Worm (Caenorhabditis elegans) whole organism, L4 larva: ENCODE data around the gene R02F2.7.

Experiments used
- ceh-82 ChIP-seq: sonication (generic microtip); optimal IDR thresholded peaks from 2 replicates; lab custom pipeline; 2017; ENCODE audit warnings: missing biosample characterization, missing genetic modification characterization
- fos-1 ChIP-seq: fragments of 150-350 bp; optimal IDR thresholded peaks from 2 replicates; lab custom pipeline; 2014; ENCODE audit warnings: missing biosample characterization, missing genetic modification characterization
- gei-8 ChIP-seq: fragments of 200-800 bp; sonication (Bioruptor generic); optimal IDR thresholded peaks from 2 replicates; lab custom pipeline; 2018; ENCODE audit warnings: mild to moderate bottlenecking, missing genetic modification characterization, missing compliant biosample characterization
- lin-13 ChIP-seq: fragments of 150-350 bp; optimal IDR thresholded peaks from 2 replicates; lab custom pipeline; 2014; ENCODE audit warnings: missing biosample characterization, missing genetic modification reagents, missing genetic modification characterization
- lin-39 ChIP-seq: fragments of 150-350 bp; optimal IDR thresholded peaks from 2 replicates; lab custom pipeline; 2014; ENCODE audit warnings: missing biosample characterization, missing genetic modification reagents, missing genetic modification characterization
- lir-3 ChIP-seq: sonication (generic microtip); optimal IDR thresholded peaks from 2 replicates; lab custom pipeline; 2016; ENCODE audit warnings: mild to moderate bottlenecking, missing genetic modification characterization, missing compliant biosample characterization
- nhr-237 ChIP-seq: sonication (generic microtip); optimal IDR thresholded peaks from 2 replicates; lab custom pipeline; 2017; ENCODE audit warnings: missing biosample characterization, missing genetic modification characterization
- nhr-25 ChIP-seq: sonication (generic microtip); optimal IDR thresholded peaks from 2 replicates; lab custom pipeline; 2017; ENCODE audit warnings: missing genetic modification characterization, mild to moderate bottlenecking, missing compliant biosample characterization, antibody characterized with exemption, moderate library complexity, borderline replicate concordance; ENCODE audit not compliant: insufficient read depth
- skn-1 ChIP-seq: fragments of 150-350 bp; optimal IDR thresholded peaks from 2 replicates; lab custom pipeline; 2014; ENCODE audit warnings: missing biosample characterization, missing genetic modification characterization
- tag-97 ChIP-seq: fragments of 200-800 bp; sonication (Bioruptor generic); IDR thresholded peaks from 2 replicates; pipeline ENCODE4 v1.3.6; 2022; ENCODE audit warnings: missing genetic modification characterization, missing compliant biosample characterization

DNA sequence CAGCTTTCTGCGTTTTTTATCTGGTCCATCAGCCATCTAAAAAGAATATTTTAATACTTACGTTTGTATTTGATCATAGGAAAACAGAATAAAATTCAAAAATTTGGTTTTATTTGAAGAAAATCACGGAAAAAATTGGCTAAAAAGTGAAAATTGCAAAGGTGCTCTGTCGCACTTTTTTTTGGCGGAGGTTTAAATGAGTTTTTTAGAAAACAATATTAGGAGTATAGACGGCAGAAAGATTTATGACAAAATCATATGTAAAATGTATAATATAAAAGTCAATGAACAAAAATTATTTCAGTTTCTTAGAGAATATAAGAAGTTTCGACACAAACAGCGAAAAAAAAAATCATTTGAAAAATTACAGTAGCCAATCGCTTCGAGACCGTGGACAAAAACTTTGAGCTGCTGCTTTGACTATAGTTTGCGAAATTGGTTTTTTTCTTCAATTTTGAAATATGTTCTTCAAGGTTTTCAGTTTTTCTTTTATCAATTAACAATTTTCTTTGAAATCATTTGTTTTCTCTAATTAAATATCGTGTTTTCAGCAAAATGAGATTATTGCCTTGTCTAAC lies at the start of gene R02F2.7, which contains the start of gene R02F2.4:
- TF ChIP-seq lin-13 (GFP tag; lab: Kevin White, UChicago) (no peak), gei-8 (GFP tag; lab: Kevin White, UChicago) (no peak), tag-97 (GFP tag; lab: Robert Waterston, UW) (no peak), skn-1 (tag; lab: Kevin White, UChicago) (no peak), ceh-82 (tag; lab: Kevin White, UChicago) (no peak), lin-39 (no peak), nhr-237 (tag; lab: Kevin White, UChicago) (no peak), fos-1 (tag; lab: Kevin White, UChicago) (no peak), nhr-25 (no peak), lir-3 (tag; lab: Kevin White, UChicago) (no peak)
